Worm (Caenorhabditis elegans): ENCODE measurements around the gene srd-8.

Gene srd-8

DNA sequence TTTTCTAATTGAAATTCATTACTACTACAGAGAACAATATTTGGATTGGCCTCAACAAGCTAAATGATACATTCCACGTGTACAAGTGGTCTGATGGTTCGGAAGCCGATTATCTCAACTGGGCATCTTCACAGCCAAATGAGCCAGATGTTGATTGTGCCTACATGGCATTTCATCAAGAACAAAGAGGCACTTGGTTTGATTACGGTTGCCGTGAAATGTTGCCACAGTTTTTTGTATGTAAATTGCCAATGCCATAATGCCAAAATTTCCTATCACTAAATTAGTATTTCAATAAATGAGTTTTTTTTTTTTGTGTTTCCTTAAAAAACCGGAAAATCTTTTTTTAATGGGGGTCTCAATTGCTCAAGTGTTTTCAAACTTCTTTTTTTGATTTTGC lies 9.3 kb upstream of the srd-8 start:
- no peak for TF ChIP-seq ZK546.5 (tag; optimal IDR thresholded peaks at IDR 0.05)
- TF ChIP-seq unc-62 (GFP tag; optimal IDR thresholded peaks at IDR 0.05): no peak
- no peak for TF ChIP-seq ztf-4 (tag; optimal IDR thresholded peaks at IDR 0.05)
- TF ChIP-seq ama-1 (optimal IDR thresholded peaks at IDR 0.05): no peak
- no peak for TF ChIP-seq ceh-82 (tag; optimal IDR thresholded peaks at IDR 0.05)
- TF ChIP-seq mml-1 (tag; optimal IDR thresholded peaks at IDR 0.05): no peak
- TF ChIP-seq jun-1 (tag; optimal IDR thresholded peaks at IDR 0.05): no peak
- no peak for TF ChIP-seq elt-1 (tag; optimal IDR thresholded peaks at IDR 0.05)
- no peak for TF ChIP-seq nhr-12 (tag; optimal IDR thresholded peaks at IDR 0.05)
- TF ChIP-seq mdl-1 (tag; optimal IDR thresholded peaks at IDR 0.05): no peak
- TF ChIP-seq nhr-25 (tag; optimal IDR thresholded peaks at IDR 0.05): no peak
- TF ChIP-seq sea-2 (GFP tag; optimal IDR thresholded peaks at IDR 0.05): no peak
- TF ChIP-seq nhr-237 (tag; optimal IDR thresholded peaks at IDR 0.05): no peak
- TF ChIP-seq lin-15B (tag; optimal IDR thresholded peaks at IDR 0.05): no peak
- TF ChIP-seq pqm-1 (tag; optimal IDR thresholded peaks at IDR 0.05): no peak

DNA sequence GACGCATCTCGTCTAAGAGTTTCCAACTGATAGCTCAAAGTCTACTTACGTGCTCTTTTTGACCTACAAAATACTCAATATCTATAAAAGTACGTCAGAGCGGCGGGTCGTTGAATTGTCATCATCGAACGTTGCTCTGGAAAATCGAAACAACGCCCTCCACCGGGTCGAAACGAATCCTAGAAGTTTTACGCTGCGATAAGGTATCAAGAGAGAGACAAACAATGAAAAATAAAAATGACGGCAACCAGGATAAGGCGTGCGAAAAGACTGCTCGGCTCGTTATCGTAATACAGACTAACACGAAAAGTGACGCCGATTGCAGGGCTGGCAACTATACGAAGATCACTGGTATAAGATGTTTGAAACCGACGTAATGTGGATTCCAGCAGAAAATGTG lies 8.8 kb upstream of the srd-8 start:
- TF ChIP-seq egl-27 (tag; optimal IDR thresholded peaks at IDR 0.05) (no peak), fkh-2 (tag; optimal IDR thresholded peaks at IDR 0.05) (no peak), ceh-9 (tag; optimal IDR thresholded peaks at IDR 0.05) (no peak), pqm-1 (tag; optimal IDR thresholded peaks at IDR 0.05) (peak; percentile 64), mdl-1 (tag; optimal IDR thresholded peaks at IDR 0.05) (no peak), nhr-43 (tag; optimal IDR thresholded peaks at IDR 0.05; ENCODE audit: poor library complexity, severe bottlenecking) (no peak), jun-1 (tag; optimal IDR thresholded peaks at IDR 0.05) (peak; percentile 71), hmg-11 (tag; optimal IDR thresholded peaks at IDR 0.05) (no peak), zag-1 (tag; optimal IDR thresholded peaks at IDR 0.05) (no peak), sea-2 (GFP tag; optimal IDR thresholded peaks at IDR 0.05) (no peak), elt-2 (tag; optimal IDR thresholded peaks at IDR 0.05) (peak; percentile 92), ama-1 (optimal IDR thresholded peaks at IDR 0.05) (no peak), nhr-67 (tag; optimal IDR thresholded peaks at IDR 0.05) (no peak)

DNA sequence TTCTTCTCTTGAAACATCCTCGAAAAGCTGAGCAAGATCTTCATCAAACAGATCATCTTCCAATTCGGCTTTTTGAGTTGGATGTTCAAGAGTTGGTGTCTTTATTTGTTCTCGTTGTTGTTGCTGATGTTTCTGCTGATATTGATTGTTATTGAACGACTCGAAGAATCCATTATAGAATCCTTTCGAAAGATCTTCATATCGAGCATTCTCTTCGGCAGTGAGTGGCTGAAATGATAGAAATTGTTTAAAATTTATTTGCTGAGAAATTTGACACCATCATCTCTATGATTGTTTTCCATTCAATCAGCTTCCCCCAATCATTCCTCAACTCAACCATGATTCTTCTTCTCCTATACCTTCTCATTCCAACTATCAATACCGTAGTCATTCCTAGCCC lies 8.2 kb upstream of the srd-8 start, which contains the start of gene clec-178:
Gene clec-178, plus strand, starts transcription at position 301 of the 400 bp plus-strand sequence.
- TF ChIP-seq nfya-1 (tag; optimal IDR thresholded peaks at IDR 0.05; ENCODE audit: insufficient read depth) (no peak), ztf-4 (tag; optimal IDR thresholded peaks at IDR 0.05) (no peak), elt-3 (tag; optimal IDR thresholded peaks at IDR 0.05) (no peak)

DNA sequence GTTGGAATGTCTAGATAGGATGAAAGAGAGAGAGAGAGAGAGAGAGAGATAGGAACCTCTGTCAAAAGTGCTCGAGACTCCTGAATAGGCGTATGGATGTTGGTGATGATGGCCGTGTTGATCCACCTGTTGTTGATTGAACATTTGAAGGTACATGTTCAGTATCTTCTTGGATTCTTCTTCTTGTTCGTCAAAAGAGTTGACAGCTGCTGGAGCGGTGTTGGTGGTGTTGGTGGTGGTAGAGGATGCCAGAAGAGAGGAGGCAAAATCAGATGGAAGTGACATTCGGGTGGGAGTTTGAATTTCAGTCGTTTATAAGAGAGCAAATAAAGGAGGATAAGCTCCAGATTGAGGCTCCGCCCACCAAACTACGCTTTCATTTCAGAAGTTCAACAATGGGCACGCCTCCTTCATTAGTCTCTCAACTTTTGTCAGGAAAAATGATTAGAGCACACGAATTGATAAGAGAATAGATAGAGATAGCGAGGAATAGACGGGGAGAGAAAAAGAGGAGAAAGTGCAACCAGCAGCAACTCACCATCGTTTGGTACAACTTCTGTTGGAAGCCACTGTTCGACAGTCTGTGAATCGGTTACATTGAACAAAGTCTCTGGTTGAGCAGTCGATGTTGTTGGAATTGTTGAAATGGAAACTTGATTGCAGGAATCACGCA lies 7.5 kb upstream of the srd-8 start:
- no peak for TF ChIP-seq elt-1 (tag; optimal IDR thresholded peaks at IDR 0.05)
- TF ChIP-seq ama-1 (optimal IDR thresholded peaks at IDR 0.05): peak; percentile 8
- TF ChIP-seq pqm-1 (tag; optimal IDR thresholded peaks at IDR 0.05): peak; percentile 50
- no peak for TF ChIP-seq lsy-12 (tag; optimal IDR thresholded peaks at IDR 0.05)
- peak; percentile 63 for TF ChIP-seq elt-2 (tag; optimal IDR thresholded peaks at IDR 0.05)

DNA sequence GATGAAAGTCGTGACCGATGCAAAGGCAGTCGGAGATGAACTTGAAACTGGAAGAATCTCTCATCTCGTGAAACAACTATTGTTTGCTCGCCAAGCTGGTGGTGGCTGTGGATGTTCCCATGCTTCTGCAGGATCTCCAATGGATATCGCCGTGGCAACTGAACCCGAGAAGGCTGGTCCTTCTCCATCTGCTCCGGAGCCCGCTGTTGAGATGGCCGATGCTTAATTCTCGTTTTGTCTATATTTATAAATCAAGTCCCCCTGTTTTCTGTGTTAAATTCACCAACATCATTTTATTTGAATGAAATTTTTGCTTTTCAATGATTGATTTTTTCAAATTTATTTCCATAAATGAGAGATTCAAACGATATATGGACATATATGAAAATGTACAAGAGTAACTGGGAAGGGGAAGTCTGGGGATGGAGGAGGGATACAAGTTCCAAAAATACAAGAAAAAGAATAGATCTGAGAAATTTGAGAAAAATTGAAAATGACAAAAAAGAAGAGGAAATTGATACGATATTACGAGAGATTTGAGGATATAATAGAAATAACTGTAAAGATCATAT lies 5.4 kb upstream of the srd-8 start:
- TF ChIP-seq tbx-2 (tag; optimal IDR thresholded peaks at IDR 0.05): no peak
- TF ChIP-seq nhr-43 (tag; optimal IDR thresholded peaks at IDR 0.05; ENCODE audit: poor library complexity, severe bottlenecking): peak; percentile 11
- TF ChIP-seq nhr-12 (tag; optimal IDR thresholded peaks at IDR 0.05): no peak

DNA sequence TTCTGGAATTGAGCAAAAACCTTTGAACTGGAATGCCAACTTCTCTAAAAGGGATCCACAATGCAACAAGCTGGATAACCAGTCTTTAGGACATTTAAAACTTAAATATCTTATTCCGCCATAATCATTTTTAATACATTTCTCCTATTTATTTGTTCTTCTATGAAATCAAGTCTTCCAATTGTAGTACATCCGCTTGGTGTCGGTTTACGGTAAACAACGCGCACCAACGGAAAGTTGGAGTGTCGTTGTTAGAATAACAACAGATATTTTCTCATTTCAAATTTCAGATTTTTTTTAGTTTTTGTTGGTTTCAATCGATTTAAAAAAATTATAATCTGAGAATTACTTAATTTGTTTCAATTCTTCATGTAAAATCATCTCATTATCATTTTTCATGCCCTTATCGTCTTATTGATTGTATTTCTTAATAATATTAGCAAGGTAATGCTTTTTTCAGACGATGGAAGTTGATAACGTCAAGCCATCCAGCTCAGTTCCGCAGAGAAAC lies 3.7 kb upstream of the srd-8 start, which contains the start of gene csn-5:
Gene csn-5, plus strand, starts transcription at position 461 of the 511 bp plus-strand sequence.
- TF ChIP-seq nhr-76 (tag; optimal IDR thresholded peaks at IDR 0.05): no peak
- TF ChIP-seq mdl-1 (tag; optimal IDR thresholded peaks at IDR 0.05): no peak
- no peak for TF ChIP-seq tbx-2 (tag; optimal IDR thresholded peaks at IDR 0.05)
- TF ChIP-seq nfya-1 (tag; optimal IDR thresholded peaks at IDR 0.05; ENCODE audit: insufficient read depth): peak; percentile 15
- no peak for TF ChIP-seq unc-39 (tag; optimal IDR thresholded peaks at IDR 0.05)
- peak; percentile 56 for TF ChIP-seq pha-4 (tag; optimal IDR thresholded peaks at IDR 0.05)
- peak; percentile 20 for TF ChIP-seq lin-15B (tag; optimal IDR thresholded peaks at IDR 0.05)
- peak; percentile 90 for TF ChIP-seq R02D3.7 (tag; optimal IDR thresholded peaks at IDR 0.05)
